Worm (Caenorhabditis elegans) whole organism, mixed stage, embryonic: ENCODE results near the gene EEED8.12.

Source experiments
- bed-3 ChIP-seq: fragments of 200-800 bp; sonication (Bioruptor generic); optimal IDR thresholded peaks from 3 replicates; lab custom pipeline; 2018; ENCODE audit warnings: mild to moderate bottlenecking, missing genetic modification characterization, moderate library complexity, missing compliant biosample characterization
- blmp-1 ChIP-seq: fragments of 150-350 bp; optimal IDR thresholded peaks from 2 replicates; lab custom pipeline; 2014; ENCODE audit warnings: missing biosample characterization, missing genetic modification characterization
- cnd-1 ChIP-seq: fragments of 200-800 bp; sonication (Bioruptor generic); optimal IDR thresholded peaks from 2 replicates; lab custom pipeline; 2018; ENCODE audit warnings: mild to moderate bottlenecking, missing genetic modification characterization, missing compliant biosample characterization
- lin-13 ChIP-seq: fragments of 150-350 bp; optimal IDR thresholded peaks from 2 replicates; lab custom pipeline; 2014; ENCODE audit warnings: missing biosample characterization, missing genetic modification characterization
- mep-1 ChIP-seq: fragments of 150-350 bp; optimal IDR thresholded peaks from 2 replicates; lab custom pipeline; 2017; ENCODE audit warnings: missing biosample characterization, missing genetic modification reagents, missing genetic modification characterization, inconsistent platforms
- nhr-28 ChIP-seq: fragments of 150-350 bp; optimal IDR thresholded peaks from 2 replicates; lab custom pipeline; 2014; ENCODE audit warnings: missing biosample characterization, missing genetic modification characterization
- snpc-4 ChIP-seq: fragments of 150-350 bp; optimal IDR thresholded peaks from 2 replicates; lab custom pipeline; 2014; ENCODE audit warnings: missing biosample characterization, missing genetic modification characterization
- tbx-8 ChIP-seq: fragments of 200-800 bp; sonication (Bioruptor generic); optimal IDR thresholded peaks from 2 replicates; lab custom pipeline; 2018; ENCODE audit warnings: mild to moderate bottlenecking, missing genetic modification characterization, moderate library complexity, missing compliant biosample characterization

DNA sequence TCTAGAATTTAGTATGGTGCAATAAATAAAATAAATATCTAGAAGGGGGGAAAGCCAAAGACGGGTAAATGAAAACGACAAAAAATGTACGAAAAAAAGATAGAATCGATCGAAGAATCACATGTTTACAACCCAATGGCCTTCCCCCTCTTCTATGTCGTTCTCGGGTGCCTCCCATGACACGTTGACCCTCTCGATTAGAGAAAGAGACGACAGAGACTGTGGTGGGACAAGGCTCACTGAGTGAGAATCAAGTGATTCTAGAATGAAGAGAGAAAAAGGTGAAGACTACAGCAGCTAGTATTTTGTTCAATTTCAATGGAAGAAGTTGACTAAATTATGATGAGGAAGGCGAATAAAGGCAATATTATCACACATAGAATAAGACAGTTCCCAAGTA lies 17.2 kb upstream of the EEED8.12 start:
- TF ChIP-seq bed-3 (GFP tag; lab: Kevin White, UChicago) (no peak), cnd-1 (no peak), mep-1 (tag; lab: Kevin White, UChicago) (peak; percentile 3), tbx-8 (GFP tag; lab: Kevin White, UChicago) (no peak), snpc-4 (tag; lab: Kevin White, UChicago) (no peak), blmp-1 (tag; lab: Kevin White, UChicago) (no peak), nhr-28 (tag; lab: Kevin White, UChicago) (no peak), lin-13 (tag; lab: Kevin White, UChicago) (no peak)
